Fruit fly (Drosophila melanogaster) whole organism, embryonic: ENCODE measurements around the gene GC.

Source experiments
- Adf1 ChIP-seq: fragments of 200-800 bp; sonication (Bioruptor generic); IDR thresholded peaks from 2 replicates; pipeline ENCODE4 v1.3.6; 2022; ENCODE audit warnings: missing biosample characterization, missing genetic modification characterization
- Awh ChIP-seq: fragments of 200-800 bp; sonication (Bioruptor generic); IDR thresholded peaks from 2 replicates; pipeline ENCODE4, ENCODE4 v1.3.6; 2022; ENCODE audit warnings: missing biosample characterization, missing genetic modification characterization
- C15 ChIP-seq: fragments of 200-800 bp; sonication (Bioruptor generic); IDR thresholded peaks from 3 replicates; pipeline ENCODE4 v1.3.6; 2022; ENCODE audit warnings: missing biosample characterization, missing genetic modification characterization
- CG10366 ChIP-seq: fragments of 200-800 bp; sonication (Bioruptor generic); IDR thresholded peaks from 2 replicates; pipeline ENCODE4 v1.3.6; 2022; ENCODE audit warnings: missing biosample characterization, missing genetic modification characterization
- CG12104 ChIP-seq: fragments of 200-800 bp; sonication (Bioruptor generic); optimal IDR thresholded peaks from 3 replicates; lab custom pipeline; 2016; ENCODE audit warnings: missing biosample characterization, missing genetic modification characterization
- CG12744 ChIP-seq: fragments of 200-800 bp; sonication (Bioruptor generic); optimal IDR thresholded peaks from 2 replicates; lab custom pipeline; 2016; ENCODE audit warnings: missing biosample characterization, missing genetic modification characterization
- CG12769 ChIP-seq: fragments of 200-800 bp; sonication (Bioruptor generic); optimal IDR thresholded peaks from 2 replicates; lab custom pipeline; 2019; ENCODE audit warnings: missing biosample characterization, mild to moderate bottlenecking, missing genetic modification characterization, moderate library complexity
- CG15269 ChIP-seq: fragments of 200-800 bp; sonication (Bioruptor generic); optimal IDR thresholded peaks from 2 replicates; lab custom pipeline; 2018; ENCODE audit warnings: missing biosample characterization, mild to moderate bottlenecking, missing genetic modification characterization, moderate library complexity
- CG17328 ChIP-seq: fragments of 200-800 bp; sonication (Bioruptor generic); IDR thresholded peaks from 2 replicates; pipeline ENCODE4 v1.3.6; 2022; ENCODE audit warnings: missing biosample characterization, missing genetic modification characterization
- CG17612 ChIP-seq: fragments of 200-800 bp; sonication (Bioruptor generic); IDR thresholded peaks from 2 replicates; pipeline ENCODE4 v1.3.6; 2022; ENCODE audit warnings: missing biosample characterization, missing genetic modification characterization
- CG18619 ChIP-seq: fragments of 200-800 bp; sonication (Bioruptor generic); optimal IDR thresholded peaks from 3 replicates; lab custom pipeline; 2017; ENCODE audit warnings: missing biosample characterization, mild to moderate bottlenecking, missing genetic modification characterization
- CG4424 ChIP-seq: fragments of 200-800 bp; sonication (Bioruptor generic); optimal IDR thresholded peaks from 3 replicates; lab custom pipeline; 2016; ENCODE audit warnings: missing biosample characterization, missing genetic modification characterization
- CG4820 ChIP-seq: fragments of 200-800 bp; sonication (Bioruptor generic); optimal IDR thresholded peaks from 3 replicates; lab custom pipeline; 2016; ENCODE audit warnings: missing biosample characterization, missing genetic modification characterization
- CG6175 ChIP-seq: fragments of 200-800 bp; sonication (Bioruptor generic); IDR thresholded peaks from 3 replicates; pipeline ENCODE4 v1.3.6; 2022; ENCODE audit warnings: missing biosample characterization, missing genetic modification characterization
- CG8478 ChIP-seq: fragments of >200 bp; optimal IDR thresholded peaks from 2 replicates; lab custom pipeline; 2018
- Deaf1 ChIP-seq: fragments of 200-800 bp; optimal IDR thresholded peaks from 3 replicates; lab custom pipeline; 2019; ENCODE audit warnings: missing biosample characterization, mild to moderate bottlenecking, missing genetic modification characterization, moderate library complexity
- Drgx ChIP-seq: fragments of 200-800 bp; sonication (Bioruptor generic); IDR thresholded peaks from 2 replicates; pipeline ENCODE4 v1.3.6; 2022; ENCODE audit warnings: missing biosample characterization, missing genetic modification characterization
- Ets65A ChIP-seq: fragments of 200-800 bp; sonication (Bioruptor generic); peaks from one replicate; lab custom pipeline; 2016; ENCODE audit warnings: missing biosample characterization, missing genetic modification characterization
- HLH54F ChIP-seq: fragments of 200-800 bp; sonication (Bioruptor generic); optimal IDR thresholded peaks from 3 replicates; lab custom pipeline; 2016; ENCODE audit warnings: missing biosample characterization, missing genetic modification characterization
- Hr3 ChIP-seq: fragments of 200-800 bp; sonication (Bioruptor generic); optimal IDR thresholded peaks from 3 replicates; lab custom pipeline; 2016; ENCODE audit warnings: missing biosample characterization, missing genetic modification characterization
- Lpt ChIP-seq: fragments of >200 bp; optimal IDR thresholded peaks from 2 replicates; lab custom pipeline; 2018; ENCODE audit warnings: missing biosample characterization, missing genetic modification characterization
- Med ChIP-seq: fragments of 200-800 bp; sonication (Bioruptor generic); peaks from one replicate; lab custom pipeline; 2016; ENCODE audit warnings: missing biosample characterization, missing genetic modification characterization, mild to moderate bottlenecking, inconsistent platforms, moderate library complexity
- NC2β ChIP-seq: fragments of 200-800 bp; sonication (Bioruptor generic); optimal IDR thresholded peaks from 2 replicates; lab custom pipeline; 2016; ENCODE audit warnings: missing biosample characterization, missing genetic modification characterization
- Neu2 ChIP-seq: fragments of 200-800 bp; sonication (Bioruptor generic); optimal IDR thresholded peaks from 3 replicates; lab custom pipeline; 2016; ENCODE audit warnings: missing biosample characterization, missing genetic modification characterization, borderline replicate concordance
- bowl ChIP-seq: fragments of 200-800 bp; sonication (Bioruptor generic); IDR thresholded peaks from 2 replicates; pipeline ENCODE4 v1.3.6; 2022; ENCODE audit warnings: missing biosample characterization, missing genetic modification characterization
- chinmo ChIP-seq: fragments of 200-800 bp; sonication (Bioruptor generic); IDR thresholded peaks from 4 replicates; pipeline ENCODE4 v1.3.6; 2022; ENCODE audit warnings: missing biosample characterization, missing genetic modification characterization; ENCODE audit not compliant: partially characterized antibody
- chn ChIP-seq: fragments of 200-800 bp; sonication (Bioruptor generic); optimal IDR thresholded peaks from 2 replicates; lab custom pipeline; 2016; ENCODE audit warnings: missing biosample characterization, missing genetic modification characterization
- ci ChIP-seq: fragments of 200-800 bp; sonication (Bioruptor generic); IDR thresholded peaks from 3 replicates; pipeline ENCODE4 v1.3.6; 2022; ENCODE audit warnings: missing biosample characterization, missing genetic modification characterization
- ewg ChIP-seq: fragments of 200-800 bp; sonication (Bioruptor generic); optimal IDR thresholded peaks from 3 replicates; lab custom pipeline; 2017; ENCODE audit warnings: mild to moderate bottlenecking, missing biosample characterization, missing genetic modification reagents, missing genetic modification characterization
- exex ChIP-seq: fragments of 200-800 bp; sonication (Bioruptor generic); optimal IDR thresholded peaks from 4 replicates; lab custom pipeline; 2018; ENCODE audit warnings: missing biosample characterization, mild to moderate bottlenecking, missing genetic modification characterization, moderate library complexity
- fd102C ChIP-seq: fragments of 200-800 bp; sonication (Bioruptor generic); optimal IDR thresholded peaks from 2 replicates; lab custom pipeline; 2018; ENCODE audit warnings: missing biosample characterization, mild to moderate bottlenecking, missing genetic modification characterization, moderate library complexity
- ham ChIP-seq: fragments of 200-800 bp; sonication (Bioruptor generic); IDR thresholded peaks from 2 replicates; pipeline ENCODE4 v1.3.6; 2022; ENCODE audit warnings: missing biosample characterization, missing genetic modification characterization
- hth ChIP-seq: fragments of >200 bp; optimal IDR thresholded peaks from 2 replicates; lab custom pipeline; 2017; ENCODE audit warnings: inconsistent platforms
- kni ChIP-seq: fragments of 200-800 bp; sonication (Bioruptor generic); optimal IDR thresholded peaks from 3 replicates; lab custom pipeline; 2017; ENCODE audit warnings: mild to moderate bottlenecking, missing biosample characterization, missing genetic modification reagents, missing genetic modification characterization
- nom ChIP-seq: fragments of 200-800 bp; sonication (Bioruptor generic); optimal IDR thresholded peaks from 2 replicates; lab custom pipeline; 2017; ENCODE audit warnings: missing biosample characterization, missing genetic modification characterization, mild to moderate bottlenecking, moderate library complexity, missing genetic modification reagents
- pb ChIP-seq: fragments of 200-800 bp; sonication (Bioruptor generic); optimal IDR thresholded peaks from 3 replicates; lab custom pipeline; 2016; ENCODE audit warnings: missing biosample characterization, missing genetic modification characterization
- row ChIP-seq: fragments of 200-800 bp; sonication (Bioruptor generic); IDR thresholded peaks from 3 replicates; pipeline ENCODE4 v1.3.6; 2022; ENCODE audit warnings: missing biosample characterization, missing genetic modification characterization
- sens-2 ChIP-seq: fragments of 200-800 bp; sonication (Bioruptor generic); IDR thresholded peaks from 2 replicates; pipeline ENCODE4 v1.3.6; 2022; ENCODE audit warnings: missing biosample characterization, missing genetic modification characterization
- wek ChIP-seq: fragments of 200-800 bp; sonication (Bioruptor generic); optimal IDR thresholded peaks from 3 replicates; lab custom pipeline; 2018; ENCODE audit warnings: missing biosample characterization, mild to moderate bottlenecking, missing genetic modification characterization, moderate library complexity
- z ChIP-seq: fragments of 200-800 bp; sonication (Bioruptor generic); IDR thresholded peaks from 3 replicates; pipeline ENCODE4 v1.3.6; 2022; ENCODE audit warnings: missing biosample characterization, missing genetic modification characterization

GC gene

dm6 chr3L:1674381-1674780 lies 45.3 kb upstream of the GC start, which contains the start of gene CG7991:
Gene CG7991, plus strand, starts transcription at chr3L:1674709.
- TF ChIP-seq Awh (GFP tag; lab: Robert Waterston, UW) = peak; percentile 41; the same call in 1 of the 2 replicates
- TF ChIP-seq chn (GFP tag; lab: Kevin White, UChicago) = no peak
- TF ChIP-seq NC2β (GFP tag; lab: Kevin White, UChicago) = no peak
- TF ChIP-seq wek (GFP tag; lab: Kevin White, UChicago) = no peak
- no peak for TF ChIP-seq exex
- peak; percentile 81 for TF ChIP-seq CG15269 (tag; lab: Kevin White, UChicago)
- TF ChIP-seq pb (GFP tag; lab: Kevin White, UChicago) = peak; percentile 2
- no peak for TF ChIP-seq CG17612 (GFP tag; lab: Robert Waterston, UW)
- no peak for TF ChIP-seq C15
- peak; percentile 73 for TF ChIP-seq Adf1
- TF ChIP-seq CG6175 = peak; percentile 90
- TF ChIP-seq row = 0 out of 3 replicates have a peak, but pooled peaks have one; percentile 16
- TF ChIP-seq CG17328 = no peak
- peak; percentile 52 for TF ChIP-seq kni
- peak; percentile 45 for TF ChIP-seq Med (GFP tag; lab: Kevin White, UChicago)
- TF ChIP-seq CG12769 (tag; lab: Kevin White, UChicago) = peak; percentile 42
- TF ChIP-seq chinmo (GFP tag; lab: Robert Waterston, UW) = peak; percentile 76; the same call in 1 of the 4 replicates
- no peak for TF ChIP-seq CG12744 (GFP tag; lab: Kevin White, UChicago)
- TF ChIP-seq Deaf1 (tag; lab: Kevin White, UChicago) = peak; percentile 52
- TF ChIP-seq CG4424 (GFP tag; lab: Kevin White, UChicago) = no peak
- TF ChIP-seq nom (GFP tag; lab: Kevin White, UChicago) = no peak
- 0 out of 3 replicates have a peak, but pooled peaks have one; percentile 21 for TF ChIP-seq z
- 0 out of 3 replicates have a peak, but pooled peaks have one; percentile 15 for TF ChIP-seq ci (GFP tag; lab: Robert Waterston, UW)
- TF ChIP-seq CG4820 (GFP tag; lab: Kevin White, UChicago) = no peak
- no peak for TF ChIP-seq CG10366 (GFP tag; lab: Robert Waterston, UW)
- TF ChIP-seq sens-2 (GFP tag; lab: Robert Waterston, UW) = no peak

dm6 chr3L:1672627-1673026 lies 43.5 kb upstream of the GC start, which contains the start of gene CG13930:
Gene CG13930, minus strand, starts transcription at chr3L:1672727.
- TF ChIP-seq Ets65A = peak; percentile 26
- TF ChIP-seq CG18619 (GFP tag; lab: Kevin White, UChicago) = no peak

dm6 chr3L:1670008-1670407 lies 40.9 kb upstream of the GC start, which contains the start of gene RabX5:
Gene RabX5, minus strand, starts transcription at chr3L:1670108.
- TF ChIP-seq ham (no peak), Neu2 (GFP tag; lab: Kevin White, UChicago) (no peak), fd102C (GFP tag; lab: Kevin White, UChicago) (no peak), CG12104 (no peak), bowl (GFP tag; lab: Robert Waterston, UW) (no peak), Med (GFP tag; lab: Kevin White, UChicago) (peak; percentile 55), CG8478 (lab: Kevin White, UChicago) (peak; percentile 4), hth (lab: Kevin White, UChicago) (no peak), Hr3 (GFP tag; lab: Kevin White, UChicago) (no peak), Lpt (GFP tag; lab: Kevin White, UChicago) (no peak), Drgx (GFP tag; lab: Robert Waterston, UW) (no peak), HLH54F (no peak), ewg (GFP tag; lab: Kevin White, UChicago) (no peak)
